Worm (Caenorhabditis elegans) whole organism, mixed stage, embryonic: Measurements from ENCODE around the gene R12C12.5.

Experiments
- blmp-1 ChIP-seq: fragments of 150-350 bp; optimal IDR thresholded peaks from 2 replicates; lab custom pipeline; 2014; ENCODE audit warnings: missing biosample characterization, missing genetic modification characterization
- mab-5 ChIP-seq: fragments of 150-350 bp; optimal IDR thresholded peaks from 2 replicates; lab custom pipeline; 2014; ENCODE audit warnings: missing biosample characterization, missing genetic modification characterization
- nhr-28 ChIP-seq: fragments of 150-350 bp; optimal IDR thresholded peaks from 2 replicates; lab custom pipeline; 2014; ENCODE audit warnings: missing biosample characterization, missing genetic modification characterization

ce11 chrII:6001004-6001403 lies 43.9 kb downstream of the R12C12.5 start:
- TF ChIP-seq nhr-28 (tag; lab: Kevin White, UChicago), result no peak
- no peak for TF ChIP-seq mab-5
- TF ChIP-seq blmp-1, result no peak
